Worm (Caenorhabditis elegans) whole organism, L1 larva: ENCODE results near the gene best-1.

Experiments used
- egl-13 ChIP-seq: sonication (generic microtip); optimal IDR thresholded peaks from 2 replicates; lab custom pipeline; 2016; ENCODE audit warnings: missing genotype, missing genetic modification reagents, missing genetic modification characterization, missing compliant biosample characterization
- nhr-237 ChIP-seq: fragments of 150-350 bp; optimal IDR thresholded peaks from 2 replicates; lab custom pipeline; 2014; ENCODE audit warnings: missing biosample characterization, missing genetic modification characterization

ce11 chrIV:13059284-13059683 is 50.3 kb downstream of the best-1 start, which contains the start of gene scl-3:
- TF ChIP-seq nhr-237 (tag; lab: Kevin White, UChicago), result no peak
- TF ChIP-seq egl-13 (tag; lab: Kevin White, UChicago), result no peak
